Worm (Caenorhabditis elegans) whole organism, L3 larva: ENCODE data around the gene str-262.

Experiments used
- ceh-16 ChIP-seq: sonication (generic microtip); optimal IDR thresholded peaks from 2 replicates; lab custom pipeline; 2017; ENCODE audit warnings: missing biosample characterization, missing genetic modification characterization
- egl-5 ChIP-seq: fragments of 150-350 bp; optimal IDR thresholded peaks from 2 replicates; lab custom pipeline; 2017; ENCODE audit warnings: missing biosample characterization, missing genetic modification reagents, missing genetic modification characterization, inconsistent platforms
- elt-1 ChIP-seq: fragments of 150-350 bp; optimal IDR thresholded peaks from 2 replicates; lab custom pipeline; 2014; ENCODE audit warnings: missing biosample characterization, missing genetic modification characterization
- fos-1 ChIP-seq: fragments of 150-350 bp; optimal IDR thresholded peaks from 2 replicates; lab custom pipeline; 2014; ENCODE audit warnings: missing biosample characterization, missing genetic modification characterization
- lin-15B ChIP-seq: fragments of 150-350 bp; optimal IDR thresholded peaks from 2 replicates; lab custom pipeline; 2014; ENCODE audit warnings: missing biosample characterization, missing genetic modification characterization
- mdl-1 ChIP-seq: fragments of 150-350 bp; optimal IDR thresholded peaks from 2 replicates; lab custom pipeline; 2014; ENCODE audit warnings: missing biosample characterization, missing genetic modification characterization
- nhr-43 ChIP-seq: sonication (generic microtip); optimal IDR thresholded peaks from 2 replicates; lab custom pipeline; 2016; ENCODE audit warnings: mild to moderate bottlenecking, missing genetic modification characterization, missing compliant biosample characterization; ENCODE audit not compliant: poor library complexity, severe bottlenecking
- sea-2 ChIP-seq: fragments of 150-350 bp; sonication (generic microtip); optimal IDR thresholded peaks from 4 replicates; lab custom pipeline; 2014; ENCODE audit warnings: missing biosample characterization, missing genetic modification reagents, missing genetic modification characterization
- tbx-2 ChIP-seq: sonication (generic microtip); optimal IDR thresholded peaks from 2 replicates; lab custom pipeline; 2016; ENCODE audit warnings: mild to moderate bottlenecking, missing genetic modification characterization, missing compliant biosample characterization
- unc-62 ChIP-seq: fragments of 150-350 bp; sonication (generic microtip); optimal IDR thresholded peaks from 4 replicates; lab custom pipeline; 2014; ENCODE audit warnings: missing biosample characterization, missing genetic modification reagents, missing genetic modification characterization

DNA sequence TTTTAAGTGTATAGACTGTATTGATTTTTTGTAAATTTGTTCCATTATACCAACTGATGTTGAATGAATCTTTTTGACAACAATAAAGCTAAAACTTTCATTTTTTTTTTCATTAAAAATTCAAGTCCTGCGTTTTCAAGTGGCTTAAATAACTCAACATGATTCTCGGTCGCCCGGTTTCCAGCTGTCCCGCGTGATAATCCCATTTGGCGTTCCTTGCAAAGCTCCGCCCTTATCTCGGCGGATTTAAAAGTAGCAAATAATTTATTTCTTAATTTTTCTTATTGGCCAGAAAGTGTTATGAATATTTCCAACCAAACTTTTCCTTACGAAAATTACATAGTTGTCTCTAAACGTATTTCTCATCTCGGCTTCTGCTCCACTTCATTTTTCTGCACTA lies 3.6 kb upstream of the str-262 start, which contains the start of gene str-20:
- TF ChIP-seq fos-1 (tag; lab: Kevin White, UChicago): no peak
- TF ChIP-seq mdl-1 (tag; lab: Kevin White, UChicago): no peak
- no peak for TF ChIP-seq tbx-2
- no peak for TF ChIP-seq elt-1 (tag; lab: Kevin White, UChicago)
- no peak for TF ChIP-seq unc-62 (GFP tag; lab: Kevin White, UChicago)
- no peak for TF ChIP-seq egl-5 (tag; lab: Kevin White, UChicago)
- no peak for TF ChIP-seq lin-15B (tag; lab: Kevin White, UChicago)
- no peak for TF ChIP-seq sea-2 (GFP tag; lab: Kevin White, UChicago)
- no peak for TF ChIP-seq nhr-43 (tag; lab: Kevin White, UChicago)
- no peak for TF ChIP-seq ceh-16 (tag; lab: Kevin White, UChicago)
